Fruit fly (Drosophila melanogaster): ENCODE results near the gene CG3345.

Gene CG3345

DNA sequence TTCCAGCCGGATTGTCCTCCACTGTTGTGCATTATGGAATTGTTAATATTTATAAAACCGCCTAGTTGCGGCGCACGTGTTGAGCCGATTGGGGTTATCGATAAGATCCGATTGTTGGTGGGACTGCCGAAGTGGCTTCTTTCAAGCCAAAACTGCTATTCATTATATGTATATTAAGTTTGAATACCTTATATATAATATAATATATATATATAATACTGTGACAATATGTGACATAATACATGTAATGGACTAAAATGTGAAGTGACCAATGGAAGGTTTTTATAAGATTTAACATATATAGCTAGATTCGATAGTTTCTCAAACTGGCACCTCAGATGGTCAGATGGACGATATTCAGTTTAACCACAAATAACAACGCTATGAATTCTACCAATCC, 4.7 kb downstream of the CG3345 start, which contains the start of the genes mbm and CG11555 (continued):
- TF ChIP-seq CG4360 (GFP tag; IDR thresholded peaks at IDR 0.05) (no peak), Poxn (GFP tag; IDR thresholded peaks at IDR 0.05) (no peak), nerfin-1 (tag; optimal IDR thresholded peaks at IDR 0.05) (peak; percentile 36), schlank (tag; optimal IDR thresholded peaks at IDR 0.05) (no peak), tup (GFP tag; optimal IDR thresholded peaks at IDR 0.05) (no peak), CG15696 (tag; optimal IDR thresholded peaks at IDR 0.05) (peak; percentile 1), Atf3 (GFP tag; optimal IDR thresholded peaks at IDR 0.05) (no peak), CG11504 (tag; optimal IDR thresholded peaks at IDR 0.05) (peak; percentile 49), lov (optimal IDR thresholded peaks at IDR 0.05) (no peak), lov (GFP tag; IDR thresholded peaks at IDR 0.05) (no peak), klu (GFP tag; IDR thresholded peaks at IDR 0.05) (no peak), cwo (GFP tag; optimal IDR thresholded peaks at IDR 0.05) (peak; percentile 81), CG1603 (tag; optimal IDR thresholded peaks at IDR 0.05) (no peak), twi (tag; optimal IDR thresholded peaks at IDR 0.05) (peak; percentile 44), CG8924 (tag; optimal IDR thresholded peaks at IDR 0.05) (peak; percentile 61), Doc2 (GFP tag; IDR thresholded peaks at IDR 0.05) (no peak), CG18764 (GFP tag; optimal IDR thresholded peaks at IDR 0.05) (no peak), CG31441 (GFP tag; IDR thresholded peaks at IDR 0.05) (no peak; the same call in 1 of the 2 replicates), CG11560 (tag; IDR thresholded peaks at IDR 0.05) (no peak), slbo (GFP tag; IDR thresholded peaks at IDR 0.05) (peak; percentile 25; the same call in 1 of the 2 replicates), CG1233 (GFP tag; optimal IDR thresholded peaks at IDR 0.05) (no peak), dm (GFP tag; optimal IDR thresholded peaks at IDR 0.05) (peak; percentile 84), pum (GFP tag; optimal IDR thresholded peaks at IDR 0.05) (no peak), Deaf1 (tag; optimal IDR thresholded peaks at IDR 0.05) (peak; percentile 20), CG12104 (GFP tag; optimal IDR thresholded peaks at IDR 0.05) (no peak), CG9797 (GFP tag; optimal IDR thresholded peaks at IDR 0.05) (no peak), chif (GFP tag; optimal IDR thresholded peaks at IDR 0.05) (no peak), Neu2 (GFP tag; optimal IDR thresholded peaks at IDR 0.05; ENCODE audit: borderline replicate concordance) (no peak), otp (GFP tag; IDR thresholded peaks at IDR 0.05) (no peak), NK7.1 (GFP tag; optimal IDR thresholded peaks at IDR 0.05) (no peak), CG1529 (GFP tag; optimal IDR thresholded peaks at IDR 0.05) (no peak), CG16779 (GFP tag; IDR thresholded peaks at IDR 0.05) (no peak), CG12155 (GFP tag; optimal IDR thresholded peaks at IDR 0.05) (no peak), E2f1 (GFP tag; IDR thresholded peaks at IDR 0.05) (no peak), CG11695 (GFP tag; IDR thresholded peaks at IDR 0.05) (no peak), bcd (GFP tag; optimal IDR thresholded peaks at IDR 0.05) (no peak), CG3065 (GFP tag; optimal IDR thresholded peaks at IDR 0.05) (no peak), CG11723 (GFP tag; optimal IDR thresholded peaks at IDR 0.05) (no peak), CG17361 (GFP tag; IDR thresholded peaks at IDR 0.05) (peak; percentile 44; the same call in 1 of the 3 replicates), CG10979 (tag; optimal IDR thresholded peaks at IDR 0.05) (no peak), Dp (GFP tag; optimal IDR thresholded peaks at IDR 0.05) (peak; percentile 25), her (GFP tag; optimal IDR thresholded peaks at IDR 0.05) (no peak), Hey (tag; optimal IDR thresholded peaks at IDR 0.05) (no peak), HmgZ (tag; optimal IDR thresholded peaks at IDR 0.05) (peak; percentile 33), gcm2 (GFP tag; optimal IDR thresholded peaks at IDR 0.05) (no peak), run (tag; optimal IDR thresholded peaks at IDR 0.05) (peak; percentile 36), CG4328 (GFP tag; optimal IDR thresholded peaks at IDR 0.05) (no peak), slp2 (GFP tag; optimal IDR thresholded peaks at IDR 0.05) (no peak), Ssrp (tag; optimal IDR thresholded peaks at IDR 0.05) (no peak), HLH3B (GFP tag; IDR thresholded peaks at IDR 0.05) (no peak), CG8944 (GFP tag; optimal IDR thresholded peaks at IDR 0.05) (no peak), CG6272 (GFP tag; IDR thresholded peaks at IDR 0.05) (no peak), CG10147 (GFP tag; optimal IDR thresholded peaks at IDR 0.05) (peak; percentile 51)
